Worm (Caenorhabditis elegans): ENCODE results near the gene Y57E12B.1.
A peak's percentile ranks its signal among the peaks of the same experiment; 100 is the strongest.

The Y57E12B.1 gene

DNA sequence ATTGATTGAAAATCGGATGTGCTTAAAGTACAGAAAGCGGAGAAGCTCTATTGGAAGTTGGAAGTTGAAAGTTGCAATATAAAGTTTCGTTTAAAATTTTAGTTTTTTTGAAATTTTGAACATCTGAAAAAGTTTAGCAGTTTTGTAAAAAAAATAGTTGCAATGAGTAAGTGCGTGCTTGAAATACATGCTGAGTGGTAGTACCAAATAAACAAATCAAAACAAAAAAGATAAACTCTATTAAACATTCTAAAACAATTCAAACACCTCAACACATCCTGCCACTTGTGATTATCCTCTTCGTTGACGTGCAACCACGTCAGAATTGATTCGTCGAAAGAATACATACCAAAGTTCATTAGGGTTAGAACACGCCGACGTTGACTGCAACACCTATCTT is 29.1 kb upstream of the Y57E12B.1 start:
- no peak for TF ChIP-seq R02D3.7 (tag; optimal IDR thresholded peaks at IDR 0.05)
- TF ChIP-seq ceh-16 (tag; optimal IDR thresholded peaks at IDR 0.05): no peak
- TF ChIP-seq nhr-25 (tag; optimal IDR thresholded peaks at IDR 0.05): no peak
- TF ChIP-seq ZK546.5 (tag; optimal IDR thresholded peaks at IDR 0.05): no peak

DNA sequence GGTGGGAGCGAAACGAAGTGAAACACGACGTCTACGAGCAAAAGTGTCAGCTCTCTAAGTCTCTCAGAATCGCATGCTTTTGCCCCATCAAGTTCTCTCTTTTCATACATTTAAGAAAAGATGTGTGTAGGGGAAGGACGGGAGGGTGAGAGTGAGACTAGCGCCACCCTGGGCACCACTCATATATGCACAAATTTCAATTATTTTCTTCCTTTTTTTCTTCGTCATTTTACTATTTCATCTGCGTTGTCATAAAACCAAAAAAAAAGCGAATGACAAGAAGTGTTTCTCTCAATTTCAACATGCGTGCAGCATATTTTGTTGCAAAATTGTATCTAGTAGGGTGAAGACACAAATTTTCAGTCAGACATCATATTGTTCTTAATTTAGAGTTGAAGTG is 21.7 kb upstream of the Y57E12B.1 start:
- no peak for TF ChIP-seq mml-1 (tag; optimal IDR thresholded peaks at IDR 0.05)
- no peak for TF ChIP-seq ceh-9 (tag; optimal IDR thresholded peaks at IDR 0.05)
- no peak for TF ChIP-seq nhr-76 (tag; optimal IDR thresholded peaks at IDR 0.05)
- TF ChIP-seq hmg-11 (tag; optimal IDR thresholded peaks at IDR 0.05): no peak
- TF ChIP-seq nhr-28 (tag; optimal IDR thresholded peaks at IDR 0.05): no peak
- TF ChIP-seq mdl-1 (tag; optimal IDR thresholded peaks at IDR 0.05): no peak
- no peak for TF ChIP-seq eor-1 (tag; optimal IDR thresholded peaks at IDR 0.05)
- no peak for TF ChIP-seq snpc-4 (tag; optimal IDR thresholded peaks at IDR 0.05)
- TF ChIP-seq nfya-1 (tag; optimal IDR thresholded peaks at IDR 0.05; ENCODE audit: insufficient read depth): no peak
- TF ChIP-seq pha-4 (tag; optimal IDR thresholded peaks at IDR 0.05): no peak
- TF ChIP-seq nhr-43 (tag; optimal IDR thresholded peaks at IDR 0.05; ENCODE audit: poor library complexity, severe bottlenecking): no peak

DNA sequence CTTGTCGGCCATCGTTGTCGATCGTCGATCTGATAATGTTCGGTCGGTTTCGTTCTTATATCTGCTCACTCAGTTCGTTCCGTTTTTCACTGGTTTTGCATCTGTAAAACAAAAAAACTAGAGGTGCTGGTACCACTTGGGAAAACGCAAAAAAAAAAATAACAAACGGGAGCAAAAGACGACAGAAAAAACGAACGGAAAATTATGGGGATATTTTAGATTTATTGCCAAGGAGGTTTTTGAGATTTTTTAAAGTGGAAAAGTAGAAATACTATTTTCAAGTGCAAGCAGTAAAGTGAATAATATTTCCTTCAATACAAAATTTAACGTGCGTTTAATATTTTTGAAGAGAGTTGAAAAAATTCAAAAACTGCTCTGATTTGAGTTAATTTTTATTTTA is 19.4 kb upstream of the Y57E12B.1 start, which contains the start of gene unc-68:
Gene unc-68, minus strand, starts transcription at position 101 of the 400 bp plus-strand sequence.
- TF ChIP-seq unc-39 (tag; optimal IDR thresholded peaks at IDR 0.05): no peak
- no peak for TF ChIP-seq aly-2 (tag; optimal IDR thresholded peaks at IDR 0.05)
- no peak for TF ChIP-seq lin-39 (tag; optimal IDR thresholded peaks at IDR 0.05)
- no peak for TF ChIP-seq lin-15B (tag; optimal IDR thresholded peaks at IDR 0.05)
- TF ChIP-seq nhr-43 (tag; optimal IDR thresholded peaks at IDR 0.05; ENCODE audit: poor library complexity, severe bottlenecking): no peak
- no peak for TF ChIP-seq ceh-9 (tag; optimal IDR thresholded peaks at IDR 0.05)
- TF ChIP-seq ZK546.5 (tag; optimal IDR thresholded peaks at IDR 0.05): no peak
- TF ChIP-seq ama-1 (optimal IDR thresholded peaks at IDR 0.05): no peak
- TF ChIP-seq nfya-1 (tag; optimal IDR thresholded peaks at IDR 0.05; ENCODE audit: insufficient read depth): no peak
- TF ChIP-seq nhr-67 (tag; optimal IDR thresholded peaks at IDR 0.05): no peak
- TF ChIP-seq ztf-11 (tag; optimal IDR thresholded peaks at IDR 0.05): no peak
- no peak for TF ChIP-seq pha-4 (tag; optimal IDR thresholded peaks at IDR 0.05)
- no peak for TF ChIP-seq nhr-76 (tag; optimal IDR thresholded peaks at IDR 0.05)
- TF ChIP-seq mdl-1 (tag; optimal IDR thresholded peaks at IDR 0.05): no peak
- no peak for TF ChIP-seq R02D3.7 (tag; optimal IDR thresholded peaks at IDR 0.05)
- TF ChIP-seq skn-1 (tag; optimal IDR thresholded peaks at IDR 0.05): no peak
- TF ChIP-seq ceh-28 (tag; optimal IDR thresholded peaks at IDR 0.05): no peak
- TF ChIP-seq ceh-16 (tag; optimal IDR thresholded peaks at IDR 0.05): no peak
- TF ChIP-seq jun-1 (tag; optimal IDR thresholded peaks at IDR 0.05): no peak
- TF ChIP-seq mml-1 (tag; optimal IDR thresholded peaks at IDR 0.05): no peak

DNA sequence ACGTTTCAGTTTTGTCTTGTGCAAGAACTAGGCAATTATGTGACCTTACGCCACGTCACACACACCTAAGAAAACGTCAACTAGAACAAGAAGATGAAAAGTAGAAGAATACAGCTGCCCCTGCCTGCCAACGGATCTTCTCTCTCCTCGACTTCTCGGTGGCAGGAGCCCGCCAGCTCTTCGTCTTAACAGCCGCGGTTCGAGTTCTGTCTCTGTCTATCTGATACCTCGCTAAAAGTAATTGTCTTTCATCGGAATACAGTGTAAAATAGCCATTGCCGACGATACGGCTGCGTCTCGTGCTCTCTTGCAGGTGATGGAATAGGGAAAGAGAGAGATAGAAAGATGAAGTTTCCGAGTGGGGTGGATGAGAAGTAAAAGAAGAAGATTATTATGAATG is 18.0 kb upstream of the Y57E12B.1 start:
- TF ChIP-seq ceh-82 (tag; optimal IDR thresholded peaks at IDR 0.05) (no peak), nfya-1 (tag; optimal IDR thresholded peaks at IDR 0.05; ENCODE audit: insufficient read depth) (peak; percentile 4)

DNA sequence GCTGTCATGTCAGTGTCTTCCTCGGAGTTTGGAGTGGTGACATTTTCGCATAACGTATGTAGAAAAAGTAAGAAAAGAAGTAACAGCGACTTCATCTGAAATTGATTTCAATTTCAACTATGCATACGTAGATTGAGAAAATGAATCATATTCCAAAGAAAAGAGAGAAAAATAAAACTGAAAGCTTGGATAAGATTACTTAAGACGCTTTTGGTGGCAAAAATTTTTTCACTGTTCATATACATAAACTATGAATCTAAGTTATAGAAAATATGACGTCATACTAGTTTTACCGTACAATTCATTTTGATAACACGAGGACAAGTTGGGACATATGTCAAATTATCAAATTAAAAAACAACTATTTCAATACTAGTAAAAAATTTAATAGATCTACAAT is 14.1 kb upstream of the Y57E12B.1 start, which contains the start of gene lipl-6:
Gene lipl-6, minus strand, starts transcription at position 101 of the 400 bp plus-strand sequence.
- TF ChIP-seq ceh-82 (tag; optimal IDR thresholded peaks at IDR 0.05) (no peak), daf-12 (tag; optimal IDR thresholded peaks at IDR 0.05) (no peak), ztf-4 (tag; optimal IDR thresholded peaks at IDR 0.05) (no peak), nhr-12 (tag; optimal IDR thresholded peaks at IDR 0.05) (no peak), elt-3 (tag; optimal IDR thresholded peaks at IDR 0.05) (no peak)

DNA sequence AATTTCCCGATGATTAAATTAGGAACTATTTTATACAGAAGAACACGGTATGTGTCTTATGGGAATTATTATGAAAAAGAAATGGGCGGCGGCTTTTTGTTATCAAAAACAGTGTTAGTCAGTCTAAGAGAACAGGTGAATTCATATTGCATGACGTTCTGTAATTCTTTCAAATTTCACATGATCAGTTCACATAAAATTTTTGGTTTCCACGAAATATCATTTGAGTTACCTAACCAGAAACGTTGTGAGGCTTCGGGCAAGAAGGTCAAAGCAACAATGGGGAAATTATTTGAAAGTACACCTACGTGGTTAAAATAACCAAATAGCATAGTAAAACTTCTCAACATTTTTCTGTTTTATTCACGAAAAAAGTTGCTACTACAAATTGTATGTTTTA is 12.4 kb upstream of the Y57E12B.1 start, which contains the start of gene Y57E12B.10:
Gene Y57E12B.10, minus strand, starts transcription at position 101 of the 400 bp plus-strand sequence.
- TF ChIP-seq nhr-25 (tag; optimal IDR thresholded peaks at IDR 0.05) (no peak), jun-1 (tag; optimal IDR thresholded peaks at IDR 0.05) (no peak)

DNA sequence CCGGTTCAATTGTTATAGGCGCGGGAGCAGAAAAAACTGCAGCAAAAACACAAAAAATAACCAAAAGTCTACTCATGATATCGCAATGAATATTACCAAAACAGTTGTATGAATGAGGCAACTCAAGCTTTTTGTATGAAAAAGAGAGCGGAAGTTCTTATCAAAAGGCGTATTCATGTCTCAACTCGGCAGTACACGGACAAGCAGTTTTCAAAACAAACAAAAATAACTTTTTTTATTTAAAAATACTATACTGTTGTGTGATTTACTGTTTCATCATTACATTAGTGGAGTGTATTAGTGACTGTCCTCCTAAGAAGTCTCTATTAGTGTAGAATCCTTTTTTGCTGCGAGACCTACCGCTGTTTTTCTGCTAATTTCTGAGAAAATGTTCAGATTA is 883 bp upstream of the Y57E12B.1 start, which contains the start of gene Y57E12B.4:
Gene Y57E12B.4, minus strand, starts transcription at position 101 of the 400 bp plus-strand sequence.
- no peak for TF ChIP-seq nhr-25 (tag; optimal IDR thresholded peaks at IDR 0.05)
- no peak for TF ChIP-seq eor-1 (tag; optimal IDR thresholded peaks at IDR 0.05)
- TF ChIP-seq tbx-2 (tag; optimal IDR thresholded peaks at IDR 0.05): no peak
- TF ChIP-seq unc-62 (GFP tag; optimal IDR thresholded peaks at IDR 0.05): no peak
- TF ChIP-seq unc-39 (tag; optimal IDR thresholded peaks at IDR 0.05): no peak
- no peak for TF ChIP-seq nhr-28 (tag; optimal IDR thresholded peaks at IDR 0.05)
- TF ChIP-seq mml-1 (tag; optimal IDR thresholded peaks at IDR 0.05): no peak
